Fruit fly (Drosophila melanogaster) whole organism, embryonic: ENCODE results near the gene Setx.

Source experiments
- ATbp ChIP-seq: fragments of 200-800 bp; sonication (Bioruptor generic); optimal IDR thresholded peaks from 2 replicates; lab custom pipeline; 2017; ENCODE audit warnings: missing biosample characterization, mild to moderate bottlenecking, missing genetic modification characterization, missing genetic modification reagents
- Atf-2 ChIP-seq: fragments of 200-800 bp; sonication (Bioruptor generic); optimal IDR thresholded peaks from 2 replicates; lab custom pipeline; 2016; ENCODE audit warnings: missing biosample characterization, missing genetic modification characterization
- CG10147 ChIP-seq: fragments of 200-800 bp; sonication (Bioruptor generic); optimal IDR thresholded peaks from 2 replicates; lab custom pipeline; 2019; ENCODE audit warnings: missing biosample characterization, mild to moderate bottlenecking, missing genetic modification characterization, moderate library complexity
- CG10274 ChIP-seq: fragments of 200-800 bp; sonication (Bioruptor generic); optimal IDR thresholded peaks from 3 replicates; lab custom pipeline; 2017; ENCODE audit warnings: missing biosample characterization, mild to moderate bottlenecking, missing genetic modification characterization
- CG11093 ChIP-seq: fragments of 200-800 bp; sonication (Bioruptor generic); IDR thresholded peaks from 3 replicates; pipeline ENCODE4 v1.3.6; 2022; ENCODE audit warnings: missing biosample characterization, missing genetic modification characterization
- CG12942 ChIP-seq: fragments of 200-800 bp; sonication (Bioruptor generic); optimal IDR thresholded peaks from 3 replicates; lab custom pipeline; 2016; ENCODE audit warnings: missing biosample characterization, missing genetic modification characterization
- CG13296 ChIP-seq: fragments of 200-800 bp; sonication (Bioruptor generic); optimal IDR thresholded peaks from 3 replicates; lab custom pipeline; 2018; ENCODE audit warnings: missing biosample characterization, mild to moderate bottlenecking, missing genetic modification characterization
- CG14965 ChIP-seq: fragments of 200-800 bp; sonication (Bioruptor generic); optimal IDR thresholded peaks from 2 replicates; lab custom pipeline; 2016; ENCODE audit warnings: missing biosample characterization, missing genetic modification characterization, borderline replicate concordance
- CG17186 ChIP-seq: fragments of 200-800 bp; sonication (Bioruptor generic); optimal IDR thresholded peaks from 3 replicates; lab custom pipeline; 2017; ENCODE audit warnings: missing biosample characterization, missing genetic modification reagents, missing genetic modification characterization
- CG18262 ChIP-seq: fragments of 200-800 bp; optimal IDR thresholded peaks from 3 replicates; lab custom pipeline; 2019; ENCODE audit warnings: missing biosample characterization, mild to moderate bottlenecking, missing genetic modification characterization, moderate library complexity
- CG18476 ChIP-seq: fragments of 200-800 bp; sonication (Bioruptor generic); optimal IDR thresholded peaks from 2 replicates; lab custom pipeline; 2016; ENCODE audit warnings: missing biosample characterization, mild to moderate bottlenecking, missing genetic modification characterization
- CG18599 ChIP-seq: fragments of 200-800 bp; sonication (Bioruptor generic); optimal IDR thresholded peaks from 3 replicates; lab custom pipeline; 2017; ENCODE audit warnings: missing biosample characterization, missing genetic modification characterization, mild to moderate bottlenecking, moderate library complexity, missing genetic modification reagents
- CG32772 ChIP-seq: fragments of 200-800 bp; sonication (Bioruptor generic); IDR thresholded peaks from 2 replicates; pipeline ENCODE4 v1.3.6; 2022; ENCODE audit warnings: missing biosample characterization, missing genetic modification characterization
- CG3281 ChIP-seq: fragments of 200-800 bp; sonication (Bioruptor generic); optimal IDR thresholded peaks from 3 replicates; lab custom pipeline; 2017; ENCODE audit warnings: missing biosample characterization, mild to moderate bottlenecking, missing genetic modification characterization
- CG6791 ChIP-seq: fragments of 200-800 bp; sonication (Bioruptor generic); IDR thresholded peaks from 3 replicates; pipeline ENCODE4 v1.3.6; 2022; ENCODE audit warnings: missing biosample characterization, missing genetic modification characterization; ENCODE audit not compliant: partially characterized antibody
- CG7839 ChIP-seq: fragments of 200-800 bp; sonication (Bioruptor generic); optimal IDR thresholded peaks from 3 replicates; lab custom pipeline; 2018; ENCODE audit warnings: missing biosample characterization, mild to moderate bottlenecking, missing genetic modification characterization, moderate library complexity
- CG9215 ChIP-seq: fragments of 200-800 bp; sonication (Bioruptor generic); IDR thresholded peaks from 2 replicates; pipeline ENCODE4 v1.3.6; 2022; ENCODE audit warnings: missing biosample characterization, missing genetic modification characterization
- Dad ChIP-seq: fragments of 200-800 bp; sonication (Bioruptor generic); optimal IDR thresholded peaks from 3 replicates; lab custom pipeline; 2016; ENCODE audit warnings: missing biosample characterization, missing genetic modification characterization
- Dfd ChIP-seq, 2 experiments: fragments of >200 bp; optimal IDR thresholded peaks; 2 replicates each; lab custom pipeline; 2017; ENCODE audit warnings: missing biosample characterization in 2 of 2, missing genetic modification characterization in 2 of 2
- Dip3 ChIP-seq: fragments of 200-800 bp; sonication (Bioruptor generic); optimal IDR thresholded peaks from 3 replicates; lab custom pipeline; 2016; ENCODE audit warnings: missing biosample characterization, missing genetic modification characterization
- Dll ChIP-seq: fragments of 200-800 bp; sonication (Bioruptor generic); IDR thresholded peaks from 4 replicates; pipeline ENCODE4 v1.3.6; 2022; ENCODE audit warnings: missing biosample characterization, missing genetic modification characterization; ENCODE audit not compliant: partially characterized antibody
- HLH4C ChIP-seq: fragments of 200-800 bp; sonication (Bioruptor generic); IDR thresholded peaks from 3 replicates; pipeline ENCODE4 v1.3.6; 2022; ENCODE audit warnings: missing biosample characterization, missing genetic modification characterization; ENCODE audit not compliant: partially characterized antibody
- HmgD ChIP-seq: fragments of 200-800 bp; sonication (Bioruptor generic); optimal IDR thresholded peaks from 3 replicates; lab custom pipeline; 2016; ENCODE audit warnings: missing biosample characterization, missing genetic modification characterization
- Hr39 ChIP-seq: fragments of >200 bp; optimal IDR thresholded peaks from 2 replicates; lab custom pipeline; 2017
- Max ChIP-seq: fragments of 200-800 bp; sonication (Bioruptor generic); optimal IDR thresholded peaks from 2 replicates; lab custom pipeline; 2016; ENCODE audit warnings: missing biosample characterization, mild to moderate bottlenecking, missing genetic modification characterization
- Med ChIP-seq: fragments of 200-800 bp; sonication (Bioruptor generic); peaks from one replicate; lab custom pipeline; 2016; ENCODE audit warnings: missing biosample characterization, missing genetic modification characterization, mild to moderate bottlenecking, inconsistent platforms, moderate library complexity
- Sry-β ChIP-seq: fragments of 200-800 bp; sonication (Bioruptor generic); optimal IDR thresholded peaks from 2 replicates; lab custom pipeline; 2018; ENCODE audit warnings: missing biosample characterization, mild to moderate bottlenecking, missing genetic modification characterization, moderate library complexity
- Sry-δ ChIP-seq: fragments of 200-800 bp; sonication (Bioruptor generic); optimal IDR thresholded peaks from 2 replicates; lab custom pipeline; 2016; ENCODE audit warnings: missing biosample characterization, missing genetic modification characterization
- ase ChIP-seq: fragments of 200-800 bp; sonication (Bioruptor generic); IDR thresholded peaks from 3 replicates; pipeline ENCODE4 v1.3.6; 2022; ENCODE audit warnings: missing biosample characterization, missing genetic modification characterization
- br ChIP-seq: fragments of >200 bp; optimal IDR thresholded peaks from 2 replicates; lab custom pipeline; 2017
- dati ChIP-seq: fragments of 200-800 bp; sonication (Bioruptor generic); IDR thresholded peaks from 2 replicates; pipeline ENCODE4 v1.3.6; 2022; ENCODE audit warnings: missing biosample characterization, missing genetic modification characterization
- gcm ChIP-seq: fragments of 200-800 bp; sonication (Bioruptor generic); optimal IDR thresholded peaks from 2 replicates; lab custom pipeline; 2019; ENCODE audit warnings: missing biosample characterization, mild to moderate bottlenecking, missing genetic modification characterization, moderate library complexity
- ham ChIP-seq: fragments of 200-800 bp; sonication (Bioruptor generic); IDR thresholded peaks from 2 replicates; pipeline ENCODE4 v1.3.6; 2022; ENCODE audit warnings: missing biosample characterization, missing genetic modification characterization
- kay ChIP-seq: fragments of 200-800 bp; sonication (Bioruptor generic); optimal IDR thresholded peaks from 2 replicates; lab custom pipeline; 2016; ENCODE audit warnings: missing biosample characterization, missing genetic modification characterization
- lbe ChIP-seq: fragments of 200-800 bp; sonication (Bioruptor generic); optimal IDR thresholded peaks from 2 replicates; lab custom pipeline; 2016; ENCODE audit warnings: missing biosample characterization, mild to moderate bottlenecking, missing genetic modification characterization
- maf-S ChIP-seq: fragments of 200-800 bp; sonication (Bioruptor generic); optimal IDR thresholded peaks from 2 replicates; lab custom pipeline; 2016; ENCODE audit warnings: missing biosample characterization, missing genetic modification characterization
- mirr ChIP-seq: fragments of 200-800 bp; sonication (Bioruptor generic); optimal IDR thresholded peaks from 3 replicates; lab custom pipeline; 2018; ENCODE audit warnings: missing biosample characterization, mild to moderate bottlenecking, missing genetic modification characterization
- mld ChIP-seq: fragments of 200-800 bp; sonication (Bioruptor generic); IDR thresholded peaks from 3 replicates; pipeline ENCODE4 v1.3.6; 2022; ENCODE audit warnings: missing biosample characterization, missing genetic modification characterization; ENCODE audit not compliant: partially characterized antibody
- oc ChIP-seq: fragments of 200-800 bp; sonication (Bioruptor generic); optimal IDR thresholded peaks from 2 replicates; lab custom pipeline; 2018; ENCODE audit warnings: missing biosample characterization, mild to moderate bottlenecking, missing genetic modification characterization, moderate library complexity
- p53 ChIP-seq: fragments of 200-800 bp; sonication (Bioruptor generic); optimal IDR thresholded peaks from 2 replicates; lab custom pipeline; 2016; ENCODE audit warnings: missing biosample characterization, missing genetic modification characterization
- pfk ChIP-seq: fragments of 200-800 bp; sonication (Bioruptor generic); optimal IDR thresholded peaks from 2 replicates; lab custom pipeline; 2018; ENCODE audit warnings: missing biosample characterization, mild to moderate bottlenecking, missing genetic modification characterization, moderate library complexity
- psq ChIP-seq: fragments of 200-800 bp; sonication (Bioruptor generic); optimal IDR thresholded peaks from 2 replicates; lab custom pipeline; 2017; ENCODE audit warnings: missing biosample characterization, missing genetic modification characterization
- pum ChIP-seq: fragments of 200-800 bp; sonication (Bioruptor generic); optimal IDR thresholded peaks from 2 replicates; lab custom pipeline; 2016; ENCODE audit warnings: missing biosample characterization, missing genetic modification characterization
- sens-2 ChIP-seq: fragments of 200-800 bp; sonication (Bioruptor generic); IDR thresholded peaks from 2 replicates; pipeline ENCODE4 v1.3.6; 2022; ENCODE audit warnings: missing biosample characterization, missing genetic modification characterization
- shn ChIP-seq: fragments of 200-800 bp; sonication (Bioruptor generic); optimal IDR thresholded peaks from 3 replicates; lab custom pipeline; 2016; ENCODE audit warnings: missing biosample characterization, missing genetic modification characterization
- slp2 ChIP-seq: fragments of 200-800 bp; sonication (Bioruptor generic); optimal IDR thresholded peaks from 2 replicates; lab custom pipeline; 2016; ENCODE audit warnings: missing biosample characterization, missing genetic modification characterization
- so ChIP-seq: fragments of 200-800 bp; sonication (Bioruptor generic); IDR thresholded peaks from 3 replicates; pipeline ENCODE4 v1.3.6; 2022; ENCODE audit warnings: missing biosample characterization, missing genetic modification characterization
- trem ChIP-seq: fragments of 200-800 bp; optimal IDR thresholded peaks from 3 replicates; lab custom pipeline; 2019; ENCODE audit warnings: missing biosample characterization, mild to moderate bottlenecking, missing genetic modification characterization, moderate library complexity
- tx ChIP-seq: fragments of 200-800 bp; sonication (Bioruptor generic); optimal IDR thresholded peaks from 2 replicates; lab custom pipeline; 2016; ENCODE audit warnings: missing biosample characterization, missing genetic modification characterization

The Setx gene

dm6 chr3L:8185263-8186227 is 48.2 kb upstream of the Setx start (continued):
- peak; percentile 58 for TF ChIP-seq CG13296
- TF ChIP-seq CG14965 (GFP tag; lab: Kevin White, UChicago): no peak
- TF ChIP-seq Atf-2 (GFP tag; lab: Kevin White, UChicago): peak; percentile 69
- TF ChIP-seq tx: peak; percentile 13
- peak; percentile 64 for TF ChIP-seq CG3281 (GFP tag; lab: Kevin White, UChicago)
- TF ChIP-seq kay: peak; percentile 43
- no peak for TF ChIP-seq CG10147 (GFP tag; lab: Kevin White, UChicago)
- 0 out of 3 replicates have a peak, but pooled peaks have one; percentile 37 for TF ChIP-seq ase (GFP tag; lab: Robert Waterston, UW)
- TF ChIP-seq Max (GFP tag; lab: Kevin White, UChicago): peak; percentile 24
- peak; percentile 86 for TF ChIP-seq sens-2 (GFP tag; lab: Robert Waterston, UW)
- no peak for TF ChIP-seq trem (tag; lab: Kevin White, UChicago)
- no peak for TF ChIP-seq CG6791
- no peak for TF ChIP-seq lbe (GFP tag; lab: Kevin White, UChicago)
- no peak for TF ChIP-seq pfk (GFP tag; lab: Kevin White, UChicago)
- peak; percentile 31 for TF ChIP-seq CG18476 (GFP tag; lab: Kevin White, UChicago)
- peak; percentile 20 for TF ChIP-seq oc
- TF ChIP-seq Dad: no peak
- no peak for TF ChIP-seq Hr39 (lab: Kevin White, UChicago)
- TF ChIP-seq mirr (GFP tag; lab: Kevin White, UChicago): peak; percentile 93
- TF ChIP-seq Sry-δ (GFP tag; lab: Kevin White, UChicago): peak; percentile 21
- TF ChIP-seq shn (GFP tag; lab: Kevin White, UChicago): peak; percentile 65
- no peak for TF ChIP-seq Dll (GFP tag; lab: Robert Waterston, UW)
- TF ChIP-seq slp2 (GFP tag; lab: Kevin White, UChicago): peak; percentile 9
- peak; percentile 58 for TF ChIP-seq Dip3 (GFP tag; lab: Kevin White, UChicago)
- no peak for TF ChIP-seq so (GFP tag; lab: Robert Waterston, UW)
- TF ChIP-seq mld (GFP tag; lab: Robert Waterston, UW): no peak
- peak; percentile 38 for TF ChIP-seq CG9215
- peak; percentile 48 for TF ChIP-seq CG32772 (GFP tag; lab: Robert Waterston, UW)
- no peak for TF ChIP-seq CG11093
- peak; percentile 8 for TF ChIP-seq CG10274 (GFP tag; lab: Kevin White, UChicago)
- no peak for TF ChIP-seq gcm (GFP tag; lab: Kevin White, UChicago)
- peak; percentile 49 for TF ChIP-seq HmgD (GFP tag; lab: Kevin White, UChicago)
- no peak for TF ChIP-seq br
- TF ChIP-seq HLH4C (GFP tag; lab: Robert Waterston, UW): no peak
- peak; percentile 26 for TF ChIP-seq CG12942 (GFP tag; lab: Kevin White, UChicago)
- TF ChIP-seq psq: no peak
- TF ChIP-seq CG17186 (GFP tag; lab: Kevin White, UChicago): no peak
- peak; percentile 26 for TF ChIP-seq ATbp (GFP tag; lab: Kevin White, UChicago)
- peak; percentile 31 for TF ChIP-seq CG18262 (tag; lab: Kevin White, UChicago)
- no peak for TF ChIP-seq dati (GFP tag; lab: Robert Waterston, UW)
- peak; percentile 18 for TF ChIP-seq p53 (GFP tag; lab: Kevin White, UChicago)
- TF ChIP-seq CG18599 (GFP tag; lab: Kevin White, UChicago): peak; percentile 80
- TF ChIP-seq pum (GFP tag; lab: Kevin White, UChicago): peak; percentile 38
- no peak for TF ChIP-seq Sry-β
- TF ChIP-seq Dfd (GFP tag; optimal IDR thresholded peaks at IDR 0.05; lab: Kevin White, UChicago): no peak
- 0 out of 2 replicates have a peak, but pooled peaks have one; percentile 25 for TF ChIP-seq ham (GFP tag; lab: Robert Waterston, UW)
- peak; percentile 23 for TF ChIP-seq maf-S (GFP tag; lab: Kevin White, UChicago)
- peak; percentile 58 for TF ChIP-seq CG7839
- peak; percentile 84 for TF ChIP-seq Med (GFP tag; lab: Kevin White, UChicago)
